Worm (Caenorhabditis elegans): Measurements from ENCODE around the gene cTel54X.2.

DNA sequence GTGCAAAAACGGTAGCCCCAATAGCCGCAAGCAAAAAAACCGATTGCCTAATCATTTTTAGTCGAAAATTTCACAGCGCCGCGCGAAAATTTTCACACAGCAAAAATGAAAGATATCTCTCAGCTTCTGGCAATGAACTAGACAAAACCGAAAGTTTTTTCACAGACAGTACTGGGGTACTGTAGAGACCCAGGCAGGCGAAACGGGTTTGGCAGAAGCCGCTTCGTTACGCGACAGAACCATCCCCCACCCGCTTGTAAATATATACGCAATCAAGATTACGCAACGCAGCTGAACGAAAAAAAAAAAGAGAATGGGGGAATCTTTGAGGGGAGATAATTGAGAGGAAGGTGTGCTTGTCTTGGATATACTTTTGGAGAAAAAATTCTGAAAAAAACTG is 16.4 kb downstream of the cTel54X.2 start, which contains the start of gene H10E21.4:
- TF ChIP-seq ces-1 (GFP tag; optimal IDR thresholded peaks at IDR 0.05) (no peak), nhr-76 (tag; optimal IDR thresholded peaks at IDR 0.05) (no peak), nhr-12 (tag; optimal IDR thresholded peaks at IDR 0.05) (no peak), nhr-28 (tag; optimal IDR thresholded peaks at IDR 0.05) (no peak), tbx-8 (GFP tag; optimal IDR thresholded peaks at IDR 0.05) (no peak), sem-2 (GFP tag; optimal IDR thresholded peaks at IDR 0.05) (no peak), bed-3 (GFP tag; optimal IDR thresholded peaks at IDR 0.05) (no peak)
